Worm (Caenorhabditis elegans): Measurements from ENCODE around the gene ugt-48.

ugt-48 gene

DNA sequence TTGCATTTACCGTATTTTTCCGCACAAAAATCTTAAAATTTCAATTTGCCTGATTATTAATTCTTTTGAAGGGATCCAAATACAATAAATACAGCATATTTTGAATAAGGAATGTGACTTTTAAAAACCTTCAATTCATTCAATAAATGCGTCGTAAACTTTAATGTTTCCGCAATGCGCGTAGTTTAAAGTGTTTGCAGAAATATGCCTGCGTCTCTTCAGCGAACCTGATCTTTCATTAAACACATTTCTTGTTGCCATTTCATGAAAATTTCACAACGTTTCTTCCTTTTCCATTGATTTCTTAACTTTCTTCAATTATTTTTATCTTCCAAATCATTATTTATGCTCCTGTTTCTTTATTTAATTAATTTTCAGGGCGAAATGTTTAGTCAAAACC lies 44.5 kb upstream of the ugt-48 start, which contains the start of gene vps-37 (continued):
- TF ChIP-seq vab-7 (GFP tag; IDR thresholded peaks at IDR 0.05) (no peak), lim-7 (GFP tag; IDR thresholded peaks at IDR 0.05) (no peak), fos-1 (tag; optimal IDR thresholded peaks at IDR 0.05) (no peak), spr-3 (GFP tag; optimal IDR thresholded peaks at IDR 0.05) (no peak), hif-1 (tag; optimal IDR thresholded peaks at IDR 0.05) (no peak), hmg-1.1 (GFP tag; IDR thresholded peaks at IDR 0.05) (peak; percentile 74), lin-39 (tag; optimal IDR thresholded peaks at IDR 0.05) (no peak), ceh-82 (tag; optimal IDR thresholded peaks at IDR 0.05) (no peak), daf-12 (tag; optimal IDR thresholded peaks at IDR 0.05) (no peak), dpl-1 (GFP tag; optimal IDR thresholded peaks at IDR 0.05) (peak; percentile 85), dve-1 (tag; optimal IDR thresholded peaks at IDR 0.05; ENCODE audit: insufficient read depth) (peak; percentile 86), unc-62 (GFP tag; optimal IDR thresholded peaks at IDR 0.05 in 1 of 2) (peak in 1 of 2 experiments; percentile 42), unc-62 (tag; optimal IDR thresholded peaks at IDR 0.05) (no peak), nhr-102 (tag; optimal IDR thresholded peaks at IDR 0.05) (no peak), lin-1 (GFP tag; IDR thresholded peaks at IDR 0.05) (no peak), rbr-2 (tag; optimal IDR thresholded peaks at IDR 0.05) (peak; percentile 45), tag-97 (GFP tag; IDR thresholded peaks at IDR 0.05) (no peak), daf-19 (GFP tag; conservative IDR thresholded peaks at IDR 0.05) (no peak), ces-1 (GFP tag; optimal IDR thresholded peaks at IDR 0.05) (no peak), mep-1 (tag; optimal IDR thresholded peaks at IDR 0.05) (peak; percentile 84), daf-8 (GFP tag; IDR thresholded peaks at IDR 0.05) (no peak), ceh-62 (tag; optimal IDR thresholded peaks at IDR 0.05) (no peak), F49E8.2 (tag; optimal IDR thresholded peaks at IDR 0.05; ENCODE audit: borderline replicate concordance) (no peak), mes-2 (tag; optimal IDR thresholded peaks at IDR 0.05; ENCODE audit: poor library complexity, severe bottlenecking) (peak; percentile 90), ama-1 (optimal IDR thresholded peaks at IDR 0.05) (no peak), mxl-2 (GFP tag; conservative IDR thresholded peaks at IDR 0.05) (no peak), php-3 (GFP tag; IDR thresholded peaks at IDR 0.05) (no peak), lir-3 (tag; optimal IDR thresholded peaks at IDR 0.05) (no peak), Y75B8A.6 (GFP tag; IDR thresholded peaks at IDR 0.05) (no peak), ztf-11 (tag; optimal IDR thresholded peaks at IDR 0.05) (no peak), lin-13 (GFP tag; optimal IDR thresholded peaks at IDR 0.05) (peak; percentile 33), sdz-12 (GFP tag; optimal IDR thresholded peaks at IDR 0.05) (no peak), tra-1 (GFP tag; IDR thresholded peaks at IDR 0.05) (0 out of 2 replicates have a peak, but pooled peaks have one; percentile 19), nhr-28 (tag; optimal IDR thresholded peaks at IDR 0.05) (peak; percentile 46), madf-9 (GFP tag; conservative IDR thresholded peaks at IDR 0.05) (no peak), attf-4 (tag; optimal IDR thresholded peaks at IDR 0.05) (no peak), unc-130 (GFP tag; optimal IDR thresholded peaks at IDR 0.05) (no peak), D1046.2 (GFP tag; IDR thresholded peaks at IDR 0.05) (no peak), nhr-42 (GFP tag; IDR thresholded peaks at IDR 0.05) (no peak), F37D6.2 (tag; optimal IDR thresholded peaks at IDR 0.05) (no peak), T20F7.1 (GFP tag; optimal IDR thresholded peaks at IDR 0.05) (no peak), T26A8.4 (GFP tag; IDR thresholded peaks at IDR 0.05) (peak; percentile 36), lin-38 (GFP tag; IDR thresholded peaks at IDR 0.05) (peak; percentile 78), duxl-1 (tag; optimal IDR thresholded peaks at IDR 0.05; ENCODE audit: poor library complexity) (no peak), ZK546.5 (tag; optimal IDR thresholded peaks at IDR 0.05) (no peak), egl-27 (tag; optimal IDR thresholded peaks at IDR 0.05) (no peak), ceh-20 (GFP tag; IDR thresholded peaks at IDR 0.05) (no peak), lin-15B (tag; optimal IDR thresholded peaks at IDR 0.05) (no peak), aha-1 (tag) (peak; percentile 63), nhr-10 (tag; optimal IDR thresholded peaks at IDR 0.05) (no peak), ceh-28 (tag; optimal IDR thresholded peaks at IDR 0.05) (no peak), spr-1 (tag; optimal IDR thresholded peaks at IDR 0.05) (no peak), ceh-44 (GFP tag; IDR thresholded peaks at IDR 0.05) (no peak)
